Fruit fly (Drosophila melanogaster): Measurements from ENCODE around the gene CG31248.

CG31248 gene

dm6 chr3R:7108589-7109312 lies 20.4 kb upstream of the CG31248 start (continued):
- peak; percentile 80 for TF ChIP-seq CG15073 (GFP tag; optimal IDR thresholded peaks at IDR 0.05)
- peak; percentile 83 for TF ChIP-seq CG17802 (tag; optimal IDR thresholded peaks at IDR 0.05)
- peak; percentile 72 for TF ChIP-seq CG10565 (GFP tag; optimal IDR thresholded peaks at IDR 0.05)
- TF ChIP-seq CG12659 (GFP tag; optimal IDR thresholded peaks at IDR 0.05), result peak; percentile 93
- TF ChIP-seq kah (GFP tag; optimal IDR thresholded peaks at IDR 0.05), result peak; percentile 91
- peak; percentile 95 for TF ChIP-seq CG30403 (GFP tag; optimal IDR thresholded peaks at IDR 0.05)
- TF ChIP-seq Ravus (GFP tag; IDR thresholded peaks at IDR 0.05), result no peak
- TF ChIP-seq CG17568 (GFP tag; optimal IDR thresholded peaks at IDR 0.05), result peak; percentile 87
- TF ChIP-seq pros (GFP tag; optimal IDR thresholded peaks at IDR 0.05), result peak; percentile 74
- no peak for TF ChIP-seq CG11560 (tag; IDR thresholded peaks at IDR 0.05)
- TF ChIP-seq CG13123 (GFP tag; optimal IDR thresholded peaks at IDR 0.05), result peak; percentile 93
- TF ChIP-seq kni (GFP tag; optimal IDR thresholded peaks at IDR 0.05), result peak; percentile 73
- peak; percentile 90 for TF ChIP-seq CG8944 (GFP tag; optimal IDR thresholded peaks at IDR 0.05)
- peak; percentile 86 to 91 for TF ChIP-seq Pdp1 (GFP tag; optimal IDR thresholded peaks at IDR 0.05)
- peak; percentile 57 for TF ChIP-seq sug (tag; optimal IDR thresholded peaks at IDR 0.05)
- peak; percentile 87 for TF ChIP-seq ind (GFP tag; optimal IDR thresholded peaks at IDR 0.05)
- peak; percentile 91 for TF ChIP-seq CG18476 (GFP tag; optimal IDR thresholded peaks at IDR 0.05)
- peak; percentile 97 for TF ChIP-seq Asciz (GFP tag; optimal IDR thresholded peaks at IDR 0.05)
- peak; percentile 98 for TF ChIP-seq CG17359 (tag; optimal IDR thresholded peaks at IDR 0.05)
- TF ChIP-seq CG10979 (tag; optimal IDR thresholded peaks at IDR 0.05), result peak; percentile 99
- no peak for TF ChIP-seq knrl (GFP tag; IDR thresholded peaks at IDR 0.05; ENCODE audit: partially characterized antibody)
- no peak for TF ChIP-seq ci (GFP tag; IDR thresholded peaks at IDR 0.05)
- peak; percentile 63 for TF ChIP-seq caup (GFP tag; optimal IDR thresholded peaks at IDR 0.05; ENCODE audit: severe bottlenecking)
- TF ChIP-seq dati (GFP tag; IDR thresholded peaks at IDR 0.05), result no peak
- peak; percentile 99 for TF ChIP-seq CG17829 (tag; optimal IDR thresholded peaks at IDR 0.05)
- TF ChIP-seq tio (GFP tag; optimal IDR thresholded peaks at IDR 0.05), result peak; percentile 92
- peak; percentile 98 for TF ChIP-seq Blimp-1 (GFP tag; optimal IDR thresholded peaks at IDR 0.05)
- TF ChIP-seq oc (tag; optimal IDR thresholded peaks at IDR 0.05), result peak; percentile 97
- TF ChIP-seq Hmx (GFP tag; optimal IDR thresholded peaks at IDR 0.05), result peak; percentile 77
- TF ChIP-seq Doc3 (GFP tag; IDR thresholded peaks at IDR 0.05; ENCODE audit: partially characterized antibody), result no peak
- peak; percentile 97 for TF ChIP-seq fd96Cb (tag; optimal IDR thresholded peaks at IDR 0.05)
- peak; percentile 96 for TF ChIP-seq CG11504 (tag; optimal IDR thresholded peaks at IDR 0.05)
- peak; percentile 97 for TF ChIP-seq CG2202 (tag; optimal IDR thresholded peaks at IDR 0.05)
- TF ChIP-seq gsb (GFP tag; IDR thresholded peaks at IDR 0.05), result no peak
- TF ChIP-seq onecut (GFP tag; IDR thresholded peaks at IDR 0.05), result peak; percentile 90
- TF ChIP-seq Sox102F (GFP tag; optimal IDR thresholded peaks at IDR 0.05), result peak; percentile 99
- TF ChIP-seq CG2712 (tag; optimal IDR thresholded peaks at IDR 0.05), result peak; percentile 99
- no peak for TF ChIP-seq lmd (GFP tag; IDR thresholded peaks at IDR 0.05)
- no peak for TF ChIP-seq bowl (GFP tag; IDR thresholded peaks at IDR 0.05)
- peak; percentile 78 for TF ChIP-seq CG13624 (GFP tag; optimal IDR thresholded peaks at IDR 0.05)
- no peak for TF ChIP-seq sens-2 (GFP tag; IDR thresholded peaks at IDR 0.05)
- TF ChIP-seq CG12744 (GFP tag; optimal IDR thresholded peaks at IDR 0.05), result peak; percentile 82
- peak; percentile 80 for TF ChIP-seq CG12071 (GFP tag; optimal IDR thresholded peaks at IDR 0.05)
- no peak for TF ChIP-seq Dip2 (GFP tag; IDR thresholded peaks at IDR 0.05)
- TF ChIP-seq vvl (GFP tag; IDR thresholded peaks at IDR 0.05), result no peak
- peak; percentile 96 for TF ChIP-seq trem (tag; optimal IDR thresholded peaks at IDR 0.05)
- peak; percentile 93 for TF ChIP-seq ewg (GFP tag; optimal IDR thresholded peaks at IDR 0.05)
- TF ChIP-seq CG7372 (GFP tag; IDR thresholded peaks at IDR 0.05), result no peak
- TF ChIP-seq fd102C (GFP tag; optimal IDR thresholded peaks at IDR 0.05), result peak; percentile 77

Measured in whole organism, embryonic.